Worm (Caenorhabditis elegans) whole organism, L4 larva: ENCODE measurements around the gene Y43F8B.3.

Experiments used
- F10B5.3 ChIP-seq: sonication (generic microtip); optimal IDR thresholded peaks from 2 replicates; lab custom pipeline; 2016; ENCODE audit warnings: mild to moderate bottlenecking, missing genetic modification characterization, missing compliant biosample characterization
- F26F4.8 ChIP-seq: fragments of 200-800 bp; sonication (Bioruptor generic); conservative IDR thresholded peaks from 2 replicates; pipeline ENCODE4 v1.3.6; 2022; ENCODE audit warnings: missing genetic modification characterization, missing compliant biosample characterization
- F37D6.2 ChIP-seq: sonication (generic microtip); optimal IDR thresholded peaks from 2 replicates; lab custom pipeline; 2016; ENCODE audit warnings: mild to moderate bottlenecking, missing genetic modification characterization, missing compliant biosample characterization
- F44E2.7 ChIP-seq: fragments of 200-800 bp; sonication (Bioruptor generic); IDR thresholded peaks from 2 replicates; pipeline ENCODE4 v2.1.2; 2022; ENCODE audit warnings: missing genetic modification characterization, missing compliant biosample characterization
- T20F7.1 ChIP-seq: fragments of 200-800 bp; sonication (Bioruptor generic); optimal IDR thresholded peaks from 2 replicates; lab custom pipeline; 2018; ENCODE audit warnings: mild to moderate bottlenecking, missing genetic modification characterization, missing compliant biosample characterization
- Y105C5A.15 ChIP-seq: fragments of 200-800 bp; sonication (Bioruptor generic); IDR thresholded peaks from 2 replicates; pipeline ENCODE4 v1.3.6; 2022; ENCODE audit warnings: missing genetic modification characterization, missing compliant biosample characterization
- Y48G9A.11 ChIP-seq: fragments of 200-800 bp; sonication (Bioruptor generic); IDR thresholded peaks from 2 replicates; pipeline ENCODE4 v1.3.6; 2022; ENCODE audit warnings: missing genetic modification reagents, missing genetic modification characterization, missing compliant biosample characterization
- Y5F2A.4 ChIP-seq: fragments of 200-800 bp; sonication (Bioruptor generic); optimal IDR thresholded peaks from 2 replicates; lab custom pipeline; 2018; ENCODE audit warnings: mild to moderate bottlenecking, missing genetic modification characterization, missing compliant biosample characterization
- ZK337.2 ChIP-seq: fragments of 200-800 bp; sonication (Bioruptor generic); IDR thresholded peaks from 2 replicates; pipeline ENCODE4 v1.3.6; 2022; ENCODE audit warnings: missing genetic modification reagents, missing genetic modification characterization, missing compliant biosample characterization
- aly-2 ChIP-seq: sonication (generic microtip); optimal IDR thresholded peaks from 2 replicates; lab custom pipeline; 2018; ENCODE audit warnings: missing biosample characterization, missing genetic modification characterization
- arid-1 ChIP-seq: fragments of 200-800 bp; sonication (Bioruptor generic); conservative IDR thresholded peaks from 2 replicates; pipeline ENCODE4 v1.3.6; 2022; ENCODE audit warnings: missing genetic modification reagents, missing genetic modification characterization, missing compliant biosample characterization
- attf-4 ChIP-seq: sonication (generic microtip); optimal IDR thresholded peaks from 3 replicates; lab custom pipeline; 2017; ENCODE audit warnings: missing biosample characterization, missing genetic modification characterization
- ceh-32 ChIP-seq: sonication (generic microtip); optimal IDR thresholded peaks from 2 replicates; lab custom pipeline; 2016; ENCODE audit warnings: mild to moderate bottlenecking, missing genetic modification characterization, missing compliant biosample characterization; ENCODE audit not compliant: poor library complexity
- ceh-82 ChIP-seq: sonication (generic microtip); optimal IDR thresholded peaks from 2 replicates; lab custom pipeline; 2017; ENCODE audit warnings: missing biosample characterization, missing genetic modification characterization
- cey-2 ChIP-seq: sonication (generic microtip); optimal IDR thresholded peaks from 3 replicates; lab custom pipeline; 2017; ENCODE audit warnings: missing genetic modification characterization, mild to moderate bottlenecking, missing compliant biosample characterization, antibody characterized with exemption, borderline replicate concordance; ENCODE audit not compliant: insufficient read depth
- ctbp-1 ChIP-seq: fragments of 200-800 bp; sonication (Bioruptor generic); IDR thresholded peaks from 2 replicates; pipeline ENCODE4 v1.3.6; 2022; ENCODE audit warnings: missing genetic modification reagents, missing genetic modification characterization, missing compliant biosample characterization
- daf-12 ChIP-seq: fragments of 150-350 bp; optimal IDR thresholded peaks from 2 replicates; lab custom pipeline; 2014; ENCODE audit warnings: missing biosample characterization, missing genetic modification reagents, missing genetic modification characterization
- daf-19 ChIP-seq: fragments of 200-800 bp; sonication (Bioruptor generic); conservative IDR thresholded peaks from 2 replicates; pipeline ENCODE4 v1.3.6; 2022; ENCODE audit warnings: missing genetic modification characterization, missing compliant biosample characterization
- dpl-1 ChIP-seq: fragments of 150-350 bp; optimal IDR thresholded peaks from 2 replicates; lab custom pipeline; 2014; ENCODE audit warnings: missing biosample characterization, missing genetic modification reagents, missing genetic modification characterization
- duxl-1 ChIP-seq: sonication (generic microtip); optimal IDR thresholded peaks from 2 replicates; lab custom pipeline; 2016; ENCODE audit warnings: mild to moderate bottlenecking, missing genetic modification characterization, moderate library complexity, missing compliant biosample characterization; ENCODE audit not compliant: poor library complexity
- egl-43 ChIP-seq: fragments of 200-800 bp; sonication (Bioruptor generic); IDR thresholded peaks from 2 replicates; pipeline ENCODE4 v1.3.6; 2022; ENCODE audit warnings: missing genetic modification reagents, missing genetic modification characterization, missing compliant biosample characterization
- hlh-11 ChIP-seq: fragments of 200-800 bp; sonication (Bioruptor generic); optimal IDR thresholded peaks from 2 replicates; lab custom pipeline; 2018; ENCODE audit warnings: mild to moderate bottlenecking, missing genetic modification characterization, missing compliant biosample characterization
- jun-1 ChIP-seq: fragments of 150-350 bp; optimal IDR thresholded peaks from 2 replicates; lab custom pipeline; 2014; ENCODE audit warnings: missing biosample characterization, missing genetic modification reagents, missing genetic modification characterization
- lim-7 ChIP-seq: fragments of 200-800 bp; sonication (Bioruptor generic); IDR thresholded peaks from 2 replicates; pipeline ENCODE4 v1.3.6; 2022; ENCODE audit warnings: missing genetic modification characterization, missing compliant biosample characterization
- lin-15B ChIP-seq: fragments of 150-350 bp; sonication (generic microtip); optimal IDR thresholded peaks from 3 replicates; lab custom pipeline; 2014; ENCODE audit warnings: missing biosample characterization, missing genetic modification characterization
- lin-29 ChIP-seq: fragments of 200-800 bp; sonication (Bioruptor generic); IDR thresholded peaks from 2 replicates; pipeline ENCODE4 v1.3.6; 2022; ENCODE audit warnings: missing genetic modification reagents, missing genetic modification characterization, missing compliant biosample characterization
- madf-5 ChIP-seq, 2 experiments: fragments of 200-800 bp; sonication (Bioruptor generic); IDR thresholded peaks; 2 replicates each; pipeline ENCODE4 v1.3.6; 2022; ENCODE audit warnings: missing compliant biosample characterization in 2 of 2, missing genetic modification characterization in 2 of 2
- madf-9 ChIP-seq: fragments of 200-800 bp; sonication (Bioruptor generic); conservative IDR thresholded peaks from 2 replicates; pipeline ENCODE4 v1.3.6; 2022; ENCODE audit warnings: missing genetic modification reagents, missing genetic modification characterization, missing compliant biosample characterization
- mdl-1 ChIP-seq, 2 experiments: fragments of 150-350 bp in 1 of 2; sonication (generic microtip) in 1 of 2; optimal IDR thresholded peaks; 2 replicates each; lab custom pipeline; 2014 to 2017; ENCODE audit warnings: missing biosample characterization in 2 of 2, missing genetic modification characterization in 2 of 2
- mdt-29 ChIP-seq: fragments of 200-800 bp; sonication (Bioruptor generic); IDR thresholded peaks from 2 replicates; pipeline ENCODE4 v1.3.6; 2022; ENCODE audit warnings: missing genetic modification reagents, missing genetic modification characterization, missing compliant biosample characterization
- mes-2 ChIP-seq: sonication (generic microtip); optimal IDR thresholded peaks from 2 replicates; lab custom pipeline; 2016; ENCODE audit warnings: missing genotype, mild to moderate bottlenecking, missing genetic modification characterization, missing compliant biosample characterization; ENCODE audit not compliant: poor library complexity, severe bottlenecking
- mxl-2 ChIP-seq: fragments of 200-800 bp; sonication (Bioruptor generic); conservative IDR thresholded peaks from 2 replicates; pipeline ENCODE4 v1.3.6; 2022; ENCODE audit warnings: missing genetic modification reagents, missing genetic modification characterization, missing compliant biosample characterization
- nhr-10 ChIP-seq: fragments of 150-350 bp; optimal IDR thresholded peaks from 2 replicates; lab custom pipeline; 2014; ENCODE audit warnings: missing biosample characterization, missing genetic modification characterization
- nhr-102 ChIP-seq: sonication (generic microtip); optimal IDR thresholded peaks from 2 replicates; lab custom pipeline; 2016; ENCODE audit warnings: mild to moderate bottlenecking, missing genetic modification characterization, moderate library complexity, missing compliant biosample characterization
- nhr-11 ChIP-seq: fragments of 150-350 bp; optimal IDR thresholded peaks from 2 replicates; lab custom pipeline; 2014; ENCODE audit warnings: missing biosample characterization, missing genetic modification characterization
- nhr-237 ChIP-seq: sonication (generic microtip); optimal IDR thresholded peaks from 2 replicates; lab custom pipeline; 2017; ENCODE audit warnings: missing biosample characterization, missing genetic modification characterization
- nhr-28 ChIP-seq: fragments of 150-350 bp; optimal IDR thresholded peaks from 2 replicates; lab custom pipeline; 2014; ENCODE audit warnings: missing biosample characterization, missing genetic modification characterization
- nhr-41 ChIP-seq: fragments of 200-800 bp; sonication (Bioruptor generic); IDR thresholded peaks from 2 replicates; pipeline ENCODE4 v1.3.6; 2022; ENCODE audit warnings: missing genetic modification reagents, missing genetic modification characterization, missing compliant biosample characterization
- nhr-42 ChIP-seq: fragments of 200-800 bp; sonication (Bioruptor generic); IDR thresholded peaks from 2 replicates; pipeline ENCODE4 v1.3.6; 2022; ENCODE audit warnings: missing genetic modification characterization, missing compliant biosample characterization
- nhr-48 ChIP-seq: sonication (generic microtip); optimal IDR thresholded peaks from 2 replicates; lab custom pipeline; 2016; ENCODE audit warnings: mild to moderate bottlenecking, missing genetic modification characterization, missing compliant biosample characterization
- nhr-6 ChIP-seq: fragments of 150-350 bp; optimal IDR thresholded peaks from 2 replicates; lab custom pipeline; 2014; ENCODE audit warnings: missing biosample characterization, missing genetic modification characterization
- nhr-76 ChIP-seq: fragments of 150-350 bp; optimal IDR thresholded peaks from 2 replicates; lab custom pipeline; 2014; ENCODE audit warnings: missing biosample characterization, missing genetic modification characterization
- nhr-77 ChIP-seq: fragments of 150-350 bp; optimal IDR thresholded peaks from 2 replicates; lab custom pipeline; 2014; ENCODE audit warnings: missing biosample characterization, missing genetic modification characterization
- snpc-1.2 ChIP-seq: fragments of 200-800 bp; sonication (Bioruptor generic); IDR thresholded peaks from 2 replicates; pipeline ENCODE4 v1.3.6; 2022; ENCODE audit warnings: missing genetic modification reagents, missing genetic modification characterization, missing compliant biosample characterization
- spr-3 ChIP-seq: fragments of 200-800 bp; sonication (Bioruptor generic); optimal IDR thresholded peaks from 2 replicates; lab custom pipeline; 2018; ENCODE audit warnings: mild to moderate bottlenecking, missing genetic modification characterization, missing compliant biosample characterization
- unc-130 ChIP-seq: sonication (generic microtip); optimal IDR thresholded peaks from 2 replicates; lab custom pipeline; 2016; ENCODE audit warnings: missing genetic modification reagents, missing genetic modification characterization, missing compliant biosample characterization
- unc-39 ChIP-seq: sonication (generic microtip); optimal IDR thresholded peaks from 2 replicates; lab custom pipeline; 2017; ENCODE audit warnings: missing biosample characterization, missing genetic modification characterization
- vab-7 ChIP-seq: fragments of 200-800 bp; sonication (Bioruptor generic); IDR thresholded peaks from 2 replicates; pipeline ENCODE4 v1.3.6; 2022; ENCODE audit warnings: missing genetic modification reagents, missing genetic modification characterization, missing compliant biosample characterization
- zag-1 ChIP-seq: fragments of 150-350 bp; optimal IDR thresholded peaks from 2 replicates; lab custom pipeline; 2014; ENCODE audit warnings: missing biosample characterization, missing genetic modification characterization
- zfp-3 ChIP-seq: fragments of 200-800 bp; sonication (Bioruptor generic); conservative IDR thresholded peaks from 2 replicates; pipeline ENCODE4 v1.3.6; 2022; ENCODE audit warnings: missing genetic modification reagents, missing genetic modification characterization, missing compliant biosample characterization
- ztf-11 ChIP-seq: fragments of 150-350 bp; optimal IDR thresholded peaks from 2 replicates; lab custom pipeline; 2014; ENCODE audit warnings: missing biosample characterization, missing genetic modification characterization

Y43F8B.3 gene

ce11 chrV:19520130-19520529, 17.2 kb downstream of the Y43F8B.3 start (continued):
- TF ChIP-seq dpl-1 (GFP tag; lab: Kevin White, UChicago), result no peak
- TF ChIP-seq F26F4.8, result 0 out of 2 replicates have a peak, but pooled peaks have one; percentile 21
- TF ChIP-seq ceh-32, result no peak
- no peak for TF ChIP-seq madf-5 (GFP tag; IDR thresholded peaks at IDR 0.05; lab: Robert Waterston, UW)
- TF ChIP-seq F10B5.3, result no peak
- no peak for TF ChIP-seq unc-39 (tag; lab: Kevin White, UChicago)
- no peak for TF ChIP-seq unc-130
- no peak for TF ChIP-seq nhr-102 (tag; lab: Kevin White, UChicago)
- TF ChIP-seq mdt-29 (GFP tag; lab: Robert Waterston, UW), result 0 out of 2 replicates have a peak, but pooled peaks have one; percentile 40
- TF ChIP-seq daf-19 (GFP tag; lab: Robert Waterston, UW), result no peak
- no peak for TF ChIP-seq T20F7.1 (GFP tag; lab: Kevin White, UChicago)
- TF ChIP-seq duxl-1 (tag; lab: Kevin White, UChicago), result no peak
- no peak for TF ChIP-seq attf-4 (tag; lab: Kevin White, UChicago)
- TF ChIP-seq ZK337.2, result 0 out of 2 replicates have a peak, but pooled peaks have one; percentile 4
- no peak for TF ChIP-seq zag-1 (tag; lab: Kevin White, UChicago)
- TF ChIP-seq daf-12 (tag; lab: Kevin White, UChicago), result no peak
- TF ChIP-seq mxl-2 (GFP tag; lab: Robert Waterston, UW), result no peak
- TF ChIP-seq nhr-6 (tag; lab: Kevin White, UChicago), result no peak
- 0 out of 2 replicates have a peak, but pooled peaks have one; percentile 23 for TF ChIP-seq zfp-3 (GFP tag; lab: Robert Waterston, UW)
- TF ChIP-seq lin-15B (tag; lab: Kevin White, UChicago), result no peak
- TF ChIP-seq nhr-41 (GFP tag; lab: Robert Waterston, UW), result peak; percentile 49; the same call in 1 of the 2 replicates
- peak; percentile 51 for TF ChIP-seq Y5F2A.4
- TF ChIP-seq nhr-48 (tag; lab: Kevin White, UChicago), result no peak
- TF ChIP-seq Y48G9A.11, result peak; percentile 61; the same call in 1 of the 2 replicates
- TF ChIP-seq vab-7 (GFP tag; lab: Robert Waterston, UW), result peak; percentile 36; the same call in 1 of the 2 replicates
- no peak for TF ChIP-seq nhr-11 (tag; lab: Kevin White, UChicago)
- TF ChIP-seq cey-2 (tag; lab: Kevin White, UChicago), result no peak
- TF ChIP-seq nhr-237, result no peak
- no peak; the same call in 1 of the 2 replicates for TF ChIP-seq Y105C5A.15 (GFP tag; lab: Robert Waterston, UW)
- TF ChIP-seq spr-3 (GFP tag; lab: Kevin White, UChicago), result peak; percentile 27
- TF ChIP-seq snpc-1.2, result peak; percentile 71
- TF ChIP-seq ceh-82, result no peak
- no peak for TF ChIP-seq F44E2.7 (GFP tag; lab: Robert Waterston, UW)
- no peak for TF ChIP-seq F37D6.2 (tag; lab: Kevin White, UChicago)
- TF ChIP-seq lin-29 (GFP tag; lab: Robert Waterston, UW), result peak; percentile 72; the same call in 1 of the 2 replicates
- TF ChIP-seq nhr-42 (GFP tag; lab: Robert Waterston, UW), result no peak
- 0 out of 2 replicates have a peak, but pooled peaks have one; percentile 33 for TF ChIP-seq madf-9 (GFP tag; lab: Robert Waterston, UW)
- TF ChIP-seq nhr-77 (tag; lab: Kevin White, UChicago), result no peak
- TF ChIP-seq mdl-1 (tag; optimal IDR thresholded peaks at IDR 0.05; lab: Kevin White, UChicago), result no peak
- TF ChIP-seq mes-2, result no peak
- TF ChIP-seq aly-2, result no peak
- TF ChIP-seq nhr-10 (tag; lab: Kevin White, UChicago), result no peak
- no peak for TF ChIP-seq hlh-11 (tag; lab: Kevin White, UChicago)
- peak; percentile 58 for TF ChIP-seq ctbp-1 (GFP tag; lab: Robert Waterston, UW)
- TF ChIP-seq lim-7 (GFP tag; lab: Robert Waterston, UW), result 0 out of 2 replicates have a peak, but pooled peaks have one; percentile 53
- TF ChIP-seq jun-1 (tag; lab: Kevin White, UChicago), result no peak
- TF ChIP-seq nhr-76 (tag; lab: Kevin White, UChicago), result no peak
- peak; percentile 50; the same call in 1 of the 2 replicates for TF ChIP-seq arid-1 (GFP tag; lab: Robert Waterston, UW)
- no peak for TF ChIP-seq nhr-28
- TF ChIP-seq egl-43 (GFP tag; lab: Robert Waterston, UW), result peak; percentile 67
- no peak for TF ChIP-seq ztf-11 (tag; lab: Kevin White, UChicago)
